Worm (Caenorhabditis elegans) whole organism, young adult: ENCODE data around the gene R12B2.13.

Source experiments
- C06A6.2 ChIP-seq: fragments of 200-800 bp; sonication (Bioruptor generic); conservative IDR thresholded peaks from 2 replicates; pipeline ENCODE4 v1.3.6; 2022; ENCODE audit warnings: missing genetic modification characterization, missing compliant biosample characterization
- F22D6.2 ChIP-seq: sonication (generic microtip); optimal IDR thresholded peaks from 2 replicates; lab custom pipeline; 2016; ENCODE audit warnings: mild to moderate bottlenecking, missing genetic modification characterization, missing compliant biosample characterization
- F49E8.2 ChIP-seq: sonication (generic microtip); optimal IDR thresholded peaks from 3 replicates; lab custom pipeline; 2017; ENCODE audit warnings: missing genetic modification characterization, mild to moderate bottlenecking, missing compliant biosample characterization, antibody characterized with exemption, moderate library complexity; ENCODE audit not compliant: insufficient read depth
- F52B5.7 ChIP-seq: sonication (generic microtip); optimal IDR thresholded peaks from 2 replicates; lab custom pipeline; 2016; ENCODE audit warnings: mild to moderate bottlenecking, missing genetic modification characterization, missing compliant biosample characterization
- F57A8.1 ChIP-seq: fragments of 200-800 bp; sonication (Bioruptor generic); optimal IDR thresholded peaks from 2 replicates; lab custom pipeline; 2018; ENCODE audit warnings: mild to moderate bottlenecking, missing genetic modification characterization, moderate library complexity, missing compliant biosample characterization
- Y53F4B.3 ChIP-seq: fragments of 200-800 bp; sonication (Bioruptor generic); IDR thresholded peaks from 2 replicates; pipeline ENCODE4 v1.3.6; 2022; ENCODE audit warnings: missing genetic modification reagents, missing genetic modification characterization, missing compliant biosample characterization
- Y53G8AR.9 ChIP-seq: fragments of 200-800 bp; sonication (Bioruptor generic); conservative IDR thresholded peaks from 2 replicates; pipeline ENCODE4 v1.3.6; 2022; ENCODE audit warnings: missing genetic modification reagents, missing genetic modification characterization, missing compliant biosample characterization
- ama-1 ChIP-seq, 3 experiments: fragments of 150-350 bp in 1 of 3; sonication (generic microtip) in 2 of 3; optimal IDR thresholded peaks; 2 replicates each; lab custom pipeline; 2014 to 2018; ENCODE audit warnings: missing biosample characterization in 2 of 3, missing genetic modification characterization in 2 of 3, missing genetic modification reagents in 2 of 3
- athp-1 ChIP-seq: sonication (generic microtip); optimal IDR thresholded peaks from 2 replicates; lab custom pipeline; 2017; ENCODE audit warnings: mild to moderate bottlenecking, missing genetic modification characterization, missing compliant biosample characterization
- cebp-1 ChIP-seq, 2 experiments: fragments of 200-800 bp in 1 of 2; sonication (Bioruptor generic) in 1 of 2; sonication (generic microtip) in 1 of 2; IDR thresholded peaks in 1 of 2; optimal IDR thresholded peaks in 1 of 2; 2 replicates each; pipeline versions ENCODE4 v1.3.6 to Lab custom; 2017 to 2022; ENCODE audit warnings: missing compliant biosample characterization in 2 of 2, missing genetic modification characterization in 2 of 2, mild to moderate bottlenecking in 1 of 2, missing genetic modification reagents in 1 of 2, moderate library complexity in 1 of 2
- ceh-27 ChIP-seq: fragments of 200-800 bp; sonication (Bioruptor generic); optimal IDR thresholded peaks from 2 replicates; lab custom pipeline; 2018; ENCODE audit warnings: mild to moderate bottlenecking, missing genetic modification characterization, moderate library complexity, missing compliant biosample characterization
- dpff-1 ChIP-seq: sonication (generic microtip); optimal IDR thresholded peaks from 2 replicates; lab custom pipeline; 2017; ENCODE audit warnings: mild to moderate bottlenecking, missing genetic modification characterization, missing compliant biosample characterization
- dpl-1 ChIP-seq: fragments of 150-350 bp; optimal IDR thresholded peaks from 2 replicates; lab custom pipeline; 2014; ENCODE audit warnings: missing biosample characterization, missing genetic modification reagents, missing genetic modification characterization
- efl-1 ChIP-seq: fragments of 150-350 bp; optimal IDR thresholded peaks from 2 replicates; lab custom pipeline; 2014; ENCODE audit warnings: missing biosample characterization, missing genetic modification reagents, missing genetic modification characterization
- egl-44 ChIP-seq: fragments of 200-800 bp; sonication (Bioruptor generic); IDR thresholded peaks from 2 replicates; pipeline ENCODE4 v1.3.6; 2022; ENCODE audit warnings: missing genetic modification reagents, missing genetic modification characterization, missing compliant biosample characterization
- ets-4 ChIP-seq: fragments of 200-800 bp; sonication (Bioruptor generic); optimal IDR thresholded peaks from 2 replicates; lab custom pipeline; 2018; ENCODE audit warnings: mild to moderate bottlenecking, missing genetic modification characterization, missing compliant biosample characterization
- hlh-12 ChIP-seq: sonication (generic microtip); optimal IDR thresholded peaks from 2 replicates; lab custom pipeline; 2016; ENCODE audit warnings: missing genetic modification characterization, missing compliant biosample characterization
- hmg-1.2 ChIP-seq: fragments of 200-800 bp; sonication (Bioruptor generic); IDR thresholded peaks from 2 replicates; pipeline ENCODE4 v1.3.6; 2022; ENCODE audit warnings: missing genetic modification reagents, missing genetic modification characterization, missing compliant biosample characterization
- hrde-1 ChIP-seq: sonication (generic microtip); optimal IDR thresholded peaks from 2 replicates; lab custom pipeline; 2016; ENCODE audit warnings: missing genetic modification characterization, mild to moderate bottlenecking, missing compliant biosample characterization, moderate library complexity, missing genotype, missing genetic modification reagents, borderline replicate concordance
- hsf-1 ChIP-seq: fragments of 200-800 bp; sonication (Bioruptor generic); IDR thresholded peaks from 2 replicates; pipeline ENCODE4 v1.3.6; 2022; ENCODE audit warnings: missing genetic modification reagents, missing genetic modification characterization, missing compliant biosample characterization
- let-607 ChIP-seq, 2 experiments: fragments of 200-800 bp in 1 of 2; sonication (Bioruptor generic) in 1 of 2; sonication (generic microtip) in 1 of 2; optimal IDR thresholded peaks; 2 replicates each; lab custom pipeline; 2016 to 2018; ENCODE audit warnings: mild to moderate bottlenecking in 2 of 2, missing compliant biosample characterization in 2 of 2, missing genetic modification characterization in 2 of 2, moderate library complexity in 2 of 2, missing genotype in 1 of 2
- lin-54 ChIP-seq: fragments of 200-800 bp; sonication (Bioruptor generic); optimal IDR thresholded peaks from 2 replicates; lab custom pipeline; 2018; ENCODE audit warnings: mild to moderate bottlenecking, missing genetic modification characterization, missing compliant biosample characterization
- lsl-1 ChIP-seq: fragments of 200-800 bp; sonication (Bioruptor generic); optimal IDR thresholded peaks from 2 replicates; lab custom pipeline; 2018; ENCODE audit warnings: mild to moderate bottlenecking, missing genetic modification characterization, moderate library complexity, missing compliant biosample characterization
- mxl-1 ChIP-seq: sonication (generic microtip); optimal IDR thresholded peaks from 2 replicates; lab custom pipeline; 2016; ENCODE audit warnings: missing genetic modification characterization, missing compliant biosample characterization
- nfya-2 ChIP-seq: fragments of 200-800 bp; sonication (Bioruptor generic); IDR thresholded peaks from 2 replicates; pipeline ENCODE4 v1.3.6; 2022; ENCODE audit warnings: missing genetic modification reagents, missing genetic modification characterization, missing compliant biosample characterization
- nhr-179 ChIP-seq: sonication (generic microtip); optimal IDR thresholded peaks from 2 replicates; lab custom pipeline; 2016; ENCODE audit warnings: mild to moderate bottlenecking, missing genetic modification characterization, missing compliant biosample characterization
- nhr-80 ChIP-seq: sonication (generic microtip); optimal IDR thresholded peaks from 2 replicates; lab custom pipeline; 2016; ENCODE audit warnings: missing genetic modification characterization, missing compliant biosample characterization
- nhr-90 ChIP-seq: sonication (generic microtip); optimal IDR thresholded peaks from 2 replicates; lab custom pipeline; 2016; ENCODE audit warnings: missing genotype, mild to moderate bottlenecking, missing genetic modification characterization, missing compliant biosample characterization
- pbrm-1 ChIP-seq: fragments of 200-800 bp; sonication (Bioruptor generic); IDR thresholded peaks from 2 replicates; pipeline ENCODE4 v1.3.6; 2022; ENCODE audit warnings: missing genetic modification reagents, missing genetic modification characterization, missing compliant biosample characterization
- rcor-1 ChIP-seq: fragments of 200-800 bp; sonication (Bioruptor generic); IDR thresholded peaks from 2 replicates; pipeline ENCODE4 v1.3.6; 2022; ENCODE audit warnings: missing genetic modification reagents, missing genetic modification characterization, missing compliant biosample characterization
- rec-8 ChIP-seq, 2 experiments: sonication (generic microtip); optimal IDR thresholded peaks; 2 replicates each; lab custom pipeline; 2016; ENCODE audit warnings: mild to moderate bottlenecking in 2 of 2, missing genetic modification characterization in 2 of 2, missing genetic modification reagents in 2 of 2, missing genotype in 2 of 2, missing biosample characterization in 1 of 2, missing compliant biosample characterization in 1 of 2, moderate library complexity in 1 of 2
- repo-1 ChIP-seq: sonication (generic microtip); optimal IDR thresholded peaks from 2 replicates; lab custom pipeline; 2017; ENCODE audit warnings: mild to moderate bottlenecking, missing genetic modification characterization, missing compliant biosample characterization
- snpc-1.1 ChIP-seq: sonication (generic microtip); optimal IDR thresholded peaks from 2 replicates; lab custom pipeline; 2017; ENCODE audit warnings: missing genetic modification characterization, mild to moderate bottlenecking, missing compliant biosample characterization, antibody characterized with exemption, moderate library complexity, missing genotype, missing genetic modification reagents; ENCODE audit not compliant: insufficient read depth
- somi-1 ChIP-seq: fragments of 200-800 bp; sonication (Bioruptor generic); optimal IDR thresholded peaks from 2 replicates; lab custom pipeline; 2018; ENCODE audit warnings: mild to moderate bottlenecking, missing genetic modification characterization, missing compliant biosample characterization
- tbx-9 ChIP-seq: sonication (generic microtip); optimal IDR thresholded peaks from 2 replicates; lab custom pipeline; 2016; ENCODE audit warnings: borderline replicate concordance, missing genetic modification characterization, inconsistent platforms, missing compliant biosample characterization
- tlf-1 ChIP-seq: fragments of 200-800 bp; sonication (Bioruptor generic); optimal IDR thresholded peaks from 2 replicates; lab custom pipeline; 2018; ENCODE audit warnings: mild to moderate bottlenecking, missing genetic modification characterization, missing compliant biosample characterization
- xnd-1 ChIP-seq: sonication (generic microtip); optimal IDR thresholded peaks from 2 replicates; lab custom pipeline; 2016; ENCODE audit warnings: missing genotype, missing genetic modification reagents, missing genetic modification characterization, missing compliant biosample characterization
- ztf-25 ChIP-seq: fragments of 200-800 bp; sonication (Bioruptor generic); IDR thresholded peaks from 2 replicates; pipeline ENCODE4 v1.3.6; 2022; ENCODE audit warnings: missing genetic modification reagents, missing genetic modification characterization, missing compliant biosample characterization
- ztf-26 ChIP-seq: sonication (generic microtip); optimal IDR thresholded peaks from 2 replicates; lab custom pipeline; 2017; ENCODE audit warnings: missing genetic modification characterization, missing compliant biosample characterization
- ztf-28 ChIP-seq: fragments of 200-800 bp; sonication (Bioruptor generic); IDR thresholded peaks from 2 replicates; pipeline ENCODE4 v1.3.6; 2022; ENCODE audit warnings: missing genetic modification reagents, missing genetic modification characterization, missing compliant biosample characterization

The R12B2.13 gene

ce11 chrIII:5879291-5879968 lies 46.2 kb upstream of the R12B2.13 start, which contains the start of gene hpo-10 (continued):
- no peak for TF ChIP-seq nhr-90 (tag; lab: Kevin White, UChicago)
- TF ChIP-seq xnd-1 = no peak

ce11 chrIII:5878215-5878614 lies 44.9 kb upstream of the R12B2.13 start, which contains the start of the genes mig-21 and F01F1.2:
Gene mig-21, minus strand, starts transcription at chrIII:5878380.
Gene F01F1.2, plus strand, starts transcription at chrIII:5878554.
- TF ChIP-seq Y53G8AR.9 (GFP tag; lab: Robert Waterston, UW) (no peak), lsl-1 (GFP tag; lab: Kevin White, UChicago) (peak; percentile 25), cebp-1 (GFP tag; IDR thresholded peaks at IDR 0.05; lab: Robert Waterston, UW) (no peak), cebp-1 (tag; optimal IDR thresholded peaks at IDR 0.05; lab: Kevin White, UChicago) (peak; percentile 29), hmg-1.2 (GFP tag; lab: Robert Waterston, UW) (peak; percentile 88; the same call in 1 of the 2 replicates)

DNA sequence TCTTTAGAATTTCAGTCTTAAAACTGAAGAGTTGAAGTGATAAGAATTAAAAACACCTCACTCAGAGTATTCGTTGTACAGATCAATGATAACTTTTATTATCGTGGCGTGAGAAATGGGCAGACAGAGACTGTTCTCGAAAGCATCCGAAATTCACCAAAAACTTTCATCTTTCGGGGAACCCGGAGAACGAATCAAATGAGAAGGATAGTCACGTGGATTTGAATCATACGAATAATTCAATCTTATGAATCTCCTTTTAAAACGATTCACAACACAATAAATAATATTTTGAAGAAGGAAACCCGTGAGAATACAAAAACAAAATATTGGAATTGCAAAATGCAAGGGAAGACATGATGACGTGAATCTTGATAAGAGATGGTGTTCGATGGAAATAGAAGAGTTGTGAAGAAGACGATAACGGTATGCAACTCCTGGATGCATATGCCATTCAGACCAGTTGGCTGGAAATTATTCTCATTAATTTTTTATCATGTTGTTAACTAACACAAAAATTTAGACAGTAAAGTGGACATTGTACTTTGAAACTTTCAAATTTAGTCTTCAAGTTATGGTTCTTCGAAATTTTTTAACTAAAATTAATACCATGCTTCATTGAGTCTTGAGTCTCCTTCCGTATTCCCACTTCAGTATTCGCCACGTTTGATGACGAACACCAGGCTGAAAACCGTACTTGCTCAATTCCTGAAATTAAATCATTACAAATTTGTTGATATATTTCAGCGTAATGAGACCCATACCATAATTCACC lies 43.8 kb upstream of the R12B2.13 start:
- TF ChIP-seq repo-1 (tag; lab: Kevin White, UChicago) (no peak), ceh-27 (GFP tag; lab: Kevin White, UChicago) (no peak), pbrm-1 (no peak), ets-4 (GFP tag; lab: Kevin White, UChicago) (no peak), Y53F4B.3 (GFP tag; lab: Robert Waterston, UW) (no peak), F52B5.7 (no peak), hmg-1.2 (GFP tag; lab: Robert Waterston, UW) (0 out of 2 replicates have a peak, but pooled peaks have one; percentile 7), ztf-25 (no peak), hsf-1 (GFP tag; lab: Robert Waterston, UW) (0 out of 2 replicates have a peak, but pooled peaks have one; percentile 20), let-607 (tag; optimal IDR thresholded peaks at IDR 0.05; lab: Kevin White, UChicago) (peak in 1 of 2 experiments; percentile 27), tbx-9 (no peak), somi-1 (GFP tag; lab: Kevin White, UChicago) (no peak), nhr-179 (tag; lab: Kevin White, UChicago) (no peak), ztf-26 (peak; percentile 2), nfya-2 (GFP tag; lab: Robert Waterston, UW) (no peak), dpl-1 (GFP tag; lab: Kevin White, UChicago) (no peak), hrde-1 (tag; lab: Kevin White, UChicago) (no peak), snpc-1.1 (tag; lab: Kevin White, UChicago) (no peak), dpff-1 (no peak), ztf-28 (GFP tag; lab: Robert Waterston, UW) (no peak), cebp-1 (GFP tag; IDR thresholded peaks at IDR 0.05; lab: Robert Waterston, UW) (no peak), cebp-1 (tag; optimal IDR thresholded peaks at IDR 0.05; lab: Kevin White, UChicago) (peak; percentile 8), lin-54 (peak; percentile 4), F49E8.2 (tag; lab: Kevin White, UChicago) (no peak), nhr-90 (tag; lab: Kevin White, UChicago) (no peak), athp-1 (tag; lab: Kevin White, UChicago) (no peak), F57A8.1 (no peak), hlh-12 (tag; lab: Kevin White, UChicago) (no peak), tlf-1 (GFP tag; lab: Kevin White, UChicago) (no peak), rec-8 (tag; optimal IDR thresholded peaks at IDR 0.05; lab: Kevin White, UChicago) (no peak), mxl-1 (tag; lab: Kevin White, UChicago) (no peak), egl-44 (no peak), ama-1 (optimal IDR thresholded peaks at IDR 0.05; lab: Kevin White, UChicago) (peak; percentile 43), ama-1 (GFP tag; optimal IDR thresholded peaks at IDR 0.05; lab: Kevin White, UChicago) (no peak), F22D6.2 (tag; lab: Kevin White, UChicago) (no peak), efl-1 (GFP tag; lab: Kevin White, UChicago) (no peak), rcor-1 (no peak), C06A6.2 (GFP tag; lab: Robert Waterston, UW) (no peak), nhr-80 (tag; lab: Kevin White, UChicago) (peak; percentile 29)
